Worm (Caenorhabditis elegans) whole organism, L4 larva: ENCODE measurements around the gene Y53G8AM.7.

Source experiments
- ceh-82 ChIP-seq: sonication (generic microtip); optimal IDR thresholded peaks from 2 replicates; lab custom pipeline; 2017; ENCODE audit warnings: missing biosample characterization, missing genetic modification characterization
- nhr-76 ChIP-seq: fragments of 150-350 bp; optimal IDR thresholded peaks from 2 replicates; lab custom pipeline; 2014; ENCODE audit warnings: missing biosample characterization, missing genetic modification characterization

- TF ChIP-seq ceh-82 (tag; lab: Kevin White, UChicago) = no peak
- no peak for TF ChIP-seq nhr-76 (tag; lab: Kevin White, UChicago)
Measured at ce11 chrIII:3222707-3223106, 43.8 kb downstream of the Y53G8AM.7 start.
